Worm (Caenorhabditis elegans): ENCODE data around the gene srt-40.
A peak's percentile ranks its signal among the peaks of the same experiment; 100 is the strongest.

Gene srt-40

ce11 chrV:2199594-2199993, 6.5 kb downstream of the srt-40 start:
- TF ChIP-seq unc-62 (GFP tag; optimal IDR thresholded peaks at IDR 0.05) (no peak), aly-2 (tag; optimal IDR thresholded peaks at IDR 0.05) (no peak)

- TF ChIP-seq mml-1 (tag; optimal IDR thresholded peaks at IDR 0.05) (no peak), nhr-237 (tag; optimal IDR thresholded peaks at IDR 0.05) (no peak), fos-1 (tag; optimal IDR thresholded peaks at IDR 0.05) (no peak), nhr-28 (tag; optimal IDR thresholded peaks at IDR 0.05) (no peak), nhr-77 (tag; optimal IDR thresholded peaks at IDR 0.05) (no peak), ama-1 (optimal IDR thresholded peaks at IDR 0.05) (no peak), nhr-76 (tag; optimal IDR thresholded peaks at IDR 0.05) (no peak), unc-62 (GFP tag; optimal IDR thresholded peaks at IDR 0.05) (no peak), aly-2 (tag; optimal IDR thresholded peaks at IDR 0.05) (no peak), elt-1 (tag; optimal IDR thresholded peaks at IDR 0.05) (no peak), lin-15B (tag; optimal IDR thresholded peaks at IDR 0.05) (no peak), hmg-11 (tag; optimal IDR thresholded peaks at IDR 0.05) (peak; percentile 30), nfya-1 (tag; optimal IDR thresholded peaks at IDR 0.05; ENCODE audit: insufficient read depth) (peak; percentile 4), mdl-1 (tag; optimal IDR thresholded peaks at IDR 0.05) (no peak), ZK546.5 (tag; optimal IDR thresholded peaks at IDR 0.05) (no peak), ceh-82 (tag; optimal IDR thresholded peaks at IDR 0.05) (no peak), nhr-25 (tag; optimal IDR thresholded peaks at IDR 0.05) (no peak), lin-39 (tag; optimal IDR thresholded peaks at IDR 0.05) (no peak), tbx-2 (tag; optimal IDR thresholded peaks at IDR 0.05) (no peak), ceh-28 (tag; optimal IDR thresholded peaks at IDR 0.05) (no peak), elt-2 (tag; optimal IDR thresholded peaks at IDR 0.05) (peak; percentile 42), pha-4 (tag; optimal IDR thresholded peaks at IDR 0.05) (peak; percentile 9), skn-1 (tag; optimal IDR thresholded peaks at IDR 0.05) (peak; percentile 14), nhr-11 (tag; optimal IDR thresholded peaks at IDR 0.05) (no peak), R02D3.7 (tag; optimal IDR thresholded peaks at IDR 0.05) (no peak), snpc-4 (tag; optimal IDR thresholded peaks at IDR 0.05) (no peak), fkh-2 (tag; optimal IDR thresholded peaks at IDR 0.05) (no peak), nhr-23 (tag; optimal IDR thresholded peaks at IDR 0.05) (no peak), egl-5 (tag; optimal IDR thresholded peaks at IDR 0.05) (no peak), nhr-67 (tag; optimal IDR thresholded peaks at IDR 0.05) (no peak), ceh-16 (tag; optimal IDR thresholded peaks at IDR 0.05) (no peak)
Observed at ce11 chrV:2192117-2192516, 14.0 kb downstream of the srt-40 start, which contains the start of gene nhr-13. nhr-13 (plus strand) TSS chrV:2192485.

ce11 chrV:2191122-2191521, 15.0 kb downstream of the srt-40 start, which contains the start of gene srbc-42:
srbc-42 (minus strand) TSS chrV:2191222.
- no peak for TF ChIP-seq lsy-12 (tag; optimal IDR thresholded peaks at IDR 0.05)
- no peak for TF ChIP-seq nfya-1 (tag; optimal IDR thresholded peaks at IDR 0.05; ENCODE audit: insufficient read depth)
- TF ChIP-seq R02D3.7 (tag; optimal IDR thresholded peaks at IDR 0.05): no peak
- no peak for TF ChIP-seq ceh-28 (tag; optimal IDR thresholded peaks at IDR 0.05)
- no peak for TF ChIP-seq elt-1 (tag; optimal IDR thresholded peaks at IDR 0.05)

ce11 chrV:2190383-2190782, 15.7 kb downstream of the srt-40 start:
- TF ChIP-seq nhr-76 (tag; optimal IDR thresholded peaks at IDR 0.05) (no peak), lin-15B (tag; optimal IDR thresholded peaks at IDR 0.05) (no peak), ZK546.5 (tag; optimal IDR thresholded peaks at IDR 0.05) (no peak), fkh-10 (GFP tag; optimal IDR thresholded peaks at IDR 0.05) (no peak), elt-1 (tag; optimal IDR thresholded peaks at IDR 0.05) (no peak), zag-1 (tag; optimal IDR thresholded peaks at IDR 0.05) (no peak), mml-1 (tag; optimal IDR thresholded peaks at IDR 0.05) (no peak), nhr-28 (tag; optimal IDR thresholded peaks at IDR 0.05) (no peak), elt-2 (tag; optimal IDR thresholded peaks at IDR 0.05) (no peak), ama-1 (optimal IDR thresholded peaks at IDR 0.05) (no peak), nhr-77 (tag; optimal IDR thresholded peaks at IDR 0.05) (no peak), nhr-67 (tag; optimal IDR thresholded peaks at IDR 0.05) (no peak), eor-1 (tag; optimal IDR thresholded peaks at IDR 0.05) (no peak)

ce11 chrV:2187864-2188345, 18.2 kb downstream of the srt-40 start, which contains the start of gene Y5H2B.3:
Y5H2B.3 (plus strand) TSS chrV:2188295.
- TF ChIP-seq fkh-10 (GFP tag; optimal IDR thresholded peaks at IDR 0.05) (no peak), daf-12 (tag; optimal IDR thresholded peaks at IDR 0.05) (no peak), fkh-2 (tag; optimal IDR thresholded peaks at IDR 0.05) (no peak), nfya-1 (tag; optimal IDR thresholded peaks at IDR 0.05; ENCODE audit: insufficient read depth) (peak; percentile 68), egl-5 (tag; optimal IDR thresholded peaks at IDR 0.05) (no peak), ceh-82 (tag; optimal IDR thresholded peaks at IDR 0.05) (no peak), elt-1 (tag; optimal IDR thresholded peaks at IDR 0.05) (no peak), ztf-4 (tag; optimal IDR thresholded peaks at IDR 0.05) (no peak), nhr-43 (tag; optimal IDR thresholded peaks at IDR 0.05; ENCODE audit: poor library complexity, severe bottlenecking) (no peak)

Data from whole organism, L3 larva.